Worm (Caenorhabditis elegans): ENCODE data around the gene F46B6.4.

ce11 chrV:9768828-9769778 lies 10.2 kb downstream of the F46B6.4 start, which contains the start of gene unc-42:
- TF ChIP-seq ztf-11 (tag; optimal IDR thresholded peaks at IDR 0.05) (no peak), F10B5.3 (tag; optimal IDR thresholded peaks at IDR 0.05) (no peak), jun-1 (tag; optimal IDR thresholded peaks at IDR 0.05) (no peak), dpl-1 (GFP tag; optimal IDR thresholded peaks at IDR 0.05) (no peak), mep-1 (tag; optimal IDR thresholded peaks at IDR 0.05) (no peak), dve-1 (tag; optimal IDR thresholded peaks at IDR 0.05; ENCODE audit: insufficient read depth) (no peak), lin-1 (GFP tag; IDR thresholded peaks at IDR 0.05) (no peak), nhr-237 (tag; optimal IDR thresholded peaks at IDR 0.05) (no peak), ZK546.5 (tag; optimal IDR thresholded peaks at IDR 0.05) (no peak), pha-4 (GFP tag; IDR thresholded peaks at IDR 0.05) (no peak), pha-4 (tag; optimal IDR thresholded peaks at IDR 0.05) (no peak), egl-43 (GFP tag; IDR thresholded peaks at IDR 0.05) (no peak), nhr-11 (tag; optimal IDR thresholded peaks at IDR 0.05) (no peak)
